Worm (Caenorhabditis elegans) whole organism, L3 larva: ENCODE measurements around the gene dur-1.

Experiments used
- aly-2 ChIP-seq: fragments of 150-350 bp; optimal IDR thresholded peaks from 2 replicates; lab custom pipeline; 2014; ENCODE audit warnings: missing biosample characterization, missing genetic modification characterization
- ama-1 ChIP-seq: fragments of 150-350 bp; optimal IDR thresholded peaks from 2 replicates; lab custom pipeline; 2018
- ceh-16 ChIP-seq: sonication (generic microtip); optimal IDR thresholded peaks from 2 replicates; lab custom pipeline; 2017; ENCODE audit warnings: missing biosample characterization, missing genetic modification characterization
- ceh-28 ChIP-seq: fragments of 150-350 bp; optimal IDR thresholded peaks from 2 replicates; lab custom pipeline; 2014; ENCODE audit warnings: missing biosample characterization, missing genetic modification reagents, missing genetic modification characterization
- ceh-82 ChIP-seq: fragments of 150-350 bp; optimal IDR thresholded peaks from 2 replicates; lab custom pipeline; 2014; ENCODE audit warnings: missing biosample characterization, missing genetic modification characterization
- ceh-9 ChIP-seq: sonication (generic microtip); optimal IDR thresholded peaks from 2 replicates; lab custom pipeline; 2018; ENCODE audit warnings: missing biosample characterization, missing genetic modification characterization
- egl-5 ChIP-seq: fragments of 150-350 bp; optimal IDR thresholded peaks from 2 replicates; lab custom pipeline; 2017; ENCODE audit warnings: missing biosample characterization, missing genetic modification reagents, missing genetic modification characterization, inconsistent platforms
- elt-1 ChIP-seq: fragments of 150-350 bp; optimal IDR thresholded peaks from 2 replicates; lab custom pipeline; 2014; ENCODE audit warnings: missing biosample characterization, missing genetic modification characterization
- elt-2 ChIP-seq: sonication (generic microtip); optimal IDR thresholded peaks from 2 replicates; lab custom pipeline; 2016; ENCODE audit warnings: missing genetic modification reagents, mild to moderate bottlenecking, missing genetic modification characterization, missing compliant biosample characterization
- eor-1 ChIP-seq, 2 experiments: fragments of 150-350 bp; optimal IDR thresholded peaks; 2 replicates each; lab custom pipeline; 2014 to 2018; ENCODE audit warnings: missing biosample characterization in 2 of 2, missing genetic modification characterization in 2 of 2
- fkh-10 ChIP-seq: sonication (generic microtip); optimal IDR thresholded peaks from 2 replicates; lab custom pipeline; 2017; ENCODE audit warnings: missing biosample characterization, missing genetic modification reagents, missing genetic modification characterization
- fkh-2 ChIP-seq: fragments of 150-350 bp; optimal IDR thresholded peaks from 2 replicates; lab custom pipeline; 2014; ENCODE audit warnings: missing biosample characterization, missing genetic modification reagents, missing genetic modification characterization
- hmg-11 ChIP-seq: sonication (generic microtip); optimal IDR thresholded peaks from 2 replicates; lab custom pipeline; 2016; ENCODE audit warnings: missing genetic modification characterization, missing compliant biosample characterization
- jun-1 ChIP-seq: fragments of 150-350 bp; optimal IDR thresholded peaks from 2 replicates; lab custom pipeline; 2014; ENCODE audit warnings: missing biosample characterization, missing genetic modification reagents, missing genetic modification characterization
- lin-15B ChIP-seq: fragments of 150-350 bp; optimal IDR thresholded peaks from 2 replicates; lab custom pipeline; 2014; ENCODE audit warnings: missing biosample characterization, missing genetic modification characterization
- lin-39 ChIP-seq: fragments of 150-350 bp; optimal IDR thresholded peaks from 2 replicates; lab custom pipeline; 2018; ENCODE audit warnings: missing biosample characterization, missing genetic modification reagents, missing genetic modification characterization
- lsy-12 ChIP-seq: sonication (generic microtip); optimal IDR thresholded peaks from 2 replicates; lab custom pipeline; 2016; ENCODE audit warnings: mild to moderate bottlenecking, missing genetic modification characterization, missing compliant biosample characterization
- mdl-1 ChIP-seq: fragments of 150-350 bp; optimal IDR thresholded peaks from 2 replicates; lab custom pipeline; 2014; ENCODE audit warnings: missing biosample characterization, missing genetic modification characterization
- mml-1 ChIP-seq: fragments of 150-350 bp; sonication (generic microtip); optimal IDR thresholded peaks from 3 replicates; lab custom pipeline; 2014; ENCODE audit warnings: missing biosample characterization, missing genetic modification characterization
- nfya-1 ChIP-seq: sonication (generic microtip); optimal IDR thresholded peaks from 2 replicates; lab custom pipeline; 2017; ENCODE audit warnings: missing genetic modification characterization, mild to moderate bottlenecking, missing compliant biosample characterization, antibody characterized with exemption, moderate library complexity; ENCODE audit not compliant: insufficient read depth
- nhr-11 ChIP-seq: fragments of 150-350 bp; optimal IDR thresholded peaks from 2 replicates; lab custom pipeline; 2014; ENCODE audit warnings: missing biosample characterization, missing genetic modification characterization
- nhr-23 ChIP-seq: fragments of 150-350 bp; optimal IDR thresholded peaks from 2 replicates; lab custom pipeline; 2014; ENCODE audit warnings: missing biosample characterization, missing genetic modification reagents, missing genetic modification characterization
- nhr-25 ChIP-seq: sonication (generic microtip); optimal IDR thresholded peaks from 2 replicates; lab custom pipeline; 2017; ENCODE audit warnings: missing biosample characterization, missing genetic modification characterization
- nhr-43 ChIP-seq: sonication (generic microtip); optimal IDR thresholded peaks from 2 replicates; lab custom pipeline; 2016; ENCODE audit warnings: mild to moderate bottlenecking, missing genetic modification characterization, missing compliant biosample characterization; ENCODE audit not compliant: poor library complexity, severe bottlenecking
- nhr-67 ChIP-seq: fragments of 150-350 bp; optimal IDR thresholded peaks from 2 replicates; lab custom pipeline; 2014; ENCODE audit warnings: missing biosample characterization, missing genetic modification characterization
- pha-4 ChIP-seq: fragments of 150-350 bp; optimal IDR thresholded peaks from 2 replicates; lab custom pipeline; 2014; ENCODE audit warnings: missing biosample characterization, missing genetic modification reagents, missing genetic modification characterization
- pqm-1 ChIP-seq: fragments of 150-350 bp; optimal IDR thresholded peaks from 2 replicates; lab custom pipeline; 2017; ENCODE audit warnings: missing biosample characterization, missing genetic modification characterization, inconsistent platforms
- sea-2 ChIP-seq: fragments of 150-350 bp; sonication (generic microtip); optimal IDR thresholded peaks from 4 replicates; lab custom pipeline; 2014; ENCODE audit warnings: missing biosample characterization, missing genetic modification reagents, missing genetic modification characterization
- skn-1 ChIP-seq: fragments of 150-350 bp; optimal IDR thresholded peaks from 2 replicates; lab custom pipeline; 2014; ENCODE audit warnings: missing biosample characterization, missing genetic modification characterization
- snpc-4 ChIP-seq: fragments of 150-350 bp; optimal IDR thresholded peaks from 2 replicates; lab custom pipeline; 2014; ENCODE audit warnings: missing biosample characterization, missing genetic modification characterization
- tbx-2 ChIP-seq: sonication (generic microtip); optimal IDR thresholded peaks from 2 replicates; lab custom pipeline; 2016; ENCODE audit warnings: mild to moderate bottlenecking, missing genetic modification characterization, missing compliant biosample characterization
- unc-62 ChIP-seq: fragments of 150-350 bp; sonication (generic microtip); optimal IDR thresholded peaks from 4 replicates; lab custom pipeline; 2014; ENCODE audit warnings: missing biosample characterization, missing genetic modification reagents, missing genetic modification characterization
- ztf-4 ChIP-seq: fragments of 150-350 bp; optimal IDR thresholded peaks from 2 replicates; lab custom pipeline; 2014; ENCODE audit warnings: missing biosample characterization, missing genetic modification characterization

dur-1 gene

DNA sequence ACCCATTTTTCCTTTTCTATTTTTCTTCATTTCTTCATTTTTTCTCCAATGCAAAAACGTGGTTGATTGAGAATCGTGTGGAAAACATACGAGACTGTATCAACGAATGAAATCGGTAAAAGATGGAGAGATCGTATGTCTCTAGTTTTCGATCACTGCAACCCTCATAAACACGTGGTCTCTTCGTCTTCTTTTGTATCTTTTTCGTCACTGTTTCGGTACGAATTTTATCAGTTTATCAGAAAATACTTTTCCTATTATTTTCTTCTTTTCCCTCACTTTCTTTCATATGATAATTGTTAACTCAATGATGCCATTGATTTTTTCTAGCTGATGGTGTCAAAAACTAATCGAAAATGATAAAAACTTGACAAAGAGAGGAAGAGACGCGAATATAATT is 52.4 kb downstream of the dur-1 start (continued):
- TF ChIP-seq ama-1 (lab: Kevin White, UChicago), result no peak
- no peak for TF ChIP-seq hmg-11 (tag; lab: Kevin White, UChicago)
- no peak for TF ChIP-seq ceh-9 (tag; lab: Kevin White, UChicago)
- no peak for TF ChIP-seq nhr-67 (tag; lab: Kevin White, UChicago)
- no peak for TF ChIP-seq eor-1 (tag; optimal IDR thresholded peaks at IDR 0.05; lab: Kevin White, UChicago)
- no peak for TF ChIP-seq ceh-82 (tag; lab: Kevin White, UChicago)
- peak; percentile 70 for TF ChIP-seq jun-1 (tag; lab: Kevin White, UChicago)
- TF ChIP-seq lsy-12, result no peak
- no peak for TF ChIP-seq mdl-1 (tag; lab: Kevin White, UChicago)
- no peak for TF ChIP-seq lin-39
- TF ChIP-seq skn-1 (tag; lab: Kevin White, UChicago), result no peak
- no peak for TF ChIP-seq aly-2 (tag; lab: Kevin White, UChicago)
- peak; percentile 47 for TF ChIP-seq nhr-25 (tag; lab: Kevin White, UChicago)
- no peak for TF ChIP-seq sea-2
- peak; percentile 87 for TF ChIP-seq nhr-43

DNA sequence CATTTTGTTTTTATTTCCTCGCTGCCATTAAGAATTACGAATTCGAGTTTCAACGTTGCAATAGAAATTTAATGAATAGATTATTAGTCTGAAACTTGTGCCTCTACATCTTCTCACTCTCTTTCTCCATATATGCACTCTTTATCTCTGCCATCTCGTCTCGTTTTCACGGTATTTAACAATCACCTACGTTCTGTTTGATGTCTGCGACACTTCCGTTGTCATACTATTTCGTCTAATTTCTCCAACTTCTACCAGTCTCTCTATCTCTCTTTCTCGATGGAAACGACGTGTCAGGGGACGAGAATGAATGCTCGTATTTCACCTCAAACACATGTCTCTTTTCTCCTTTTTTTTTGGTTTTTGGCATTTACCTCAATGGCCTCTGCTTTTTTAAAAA is 54.2 kb downstream of the dur-1 start:
- TF ChIP-seq hmg-11 (tag; lab: Kevin White, UChicago) (peak; percentile 44), mml-1 (tag; lab: Kevin White, UChicago) (no peak), lin-39 (no peak), unc-62 (GFP tag; lab: Kevin White, UChicago) (no peak), pqm-1 (tag; lab: Kevin White, UChicago) (peak; percentile 59), elt-2 (tag; lab: Kevin White, UChicago) (peak; percentile 53), nfya-1 (tag; lab: Kevin White, UChicago) (peak; percentile 67), ztf-4 (tag; lab: Kevin White, UChicago) (peak; percentile 9), nhr-25 (tag; lab: Kevin White, UChicago) (peak; percentile 58), nhr-11 (tag; lab: Kevin White, UChicago) (no peak), snpc-4 (tag; lab: Kevin White, UChicago) (peak; percentile 48), ceh-82 (tag; lab: Kevin White, UChicago) (no peak), nhr-23 (peak; percentile 44), lin-15B (tag; lab: Kevin White, UChicago) (peak; percentile 15), pha-4 (tag; lab: Kevin White, UChicago) (peak; percentile 67), elt-1 (tag; lab: Kevin White, UChicago) (peak; percentile 48)

DNA sequence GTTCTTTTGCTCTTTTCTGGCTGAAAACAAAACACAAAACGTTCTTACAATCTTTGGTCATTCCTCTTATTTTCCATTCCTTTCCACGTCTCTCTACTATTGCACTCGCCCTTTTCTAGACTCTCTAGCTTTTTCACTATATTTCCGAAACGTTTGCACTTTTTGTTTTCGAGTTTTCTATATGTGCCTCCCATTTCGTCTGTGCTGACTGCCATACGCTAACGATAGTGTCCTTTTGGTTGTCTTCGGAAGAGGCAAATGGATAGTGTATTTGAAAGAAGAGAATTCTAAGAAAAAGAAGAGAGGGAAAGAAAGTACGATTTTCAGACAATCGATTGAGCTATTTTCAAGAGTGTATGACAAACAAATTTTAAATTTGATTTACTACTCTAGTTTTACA is 55.2 kb downstream of the dur-1 start:
- TF ChIP-seq unc-62 (GFP tag; lab: Kevin White, UChicago) (no peak), elt-2 (tag; lab: Kevin White, UChicago) (peak; percentile 60), lin-39 (peak; percentile 1), fkh-10 (GFP tag; lab: Kevin White, UChicago) (no peak), ceh-82 (tag; lab: Kevin White, UChicago) (no peak), ceh-28 (tag; lab: Kevin White, UChicago) (peak; percentile 26), pha-4 (tag; lab: Kevin White, UChicago) (peak; percentile 66), skn-1 (tag; lab: Kevin White, UChicago) (peak; percentile 2), tbx-2 (no peak), lin-15B (tag; lab: Kevin White, UChicago) (peak; percentile 18), eor-1 (tag; optimal IDR thresholded peaks at IDR 0.05; lab: Kevin White, UChicago) (no peak), pqm-1 (tag; lab: Kevin White, UChicago) (peak; percentile 77), egl-5 (tag; lab: Kevin White, UChicago) (no peak), nfya-1 (tag; lab: Kevin White, UChicago) (peak; percentile 57), hmg-11 (tag; lab: Kevin White, UChicago) (peak; percentile 29), nhr-25 (tag; lab: Kevin White, UChicago) (no peak)

DNA sequence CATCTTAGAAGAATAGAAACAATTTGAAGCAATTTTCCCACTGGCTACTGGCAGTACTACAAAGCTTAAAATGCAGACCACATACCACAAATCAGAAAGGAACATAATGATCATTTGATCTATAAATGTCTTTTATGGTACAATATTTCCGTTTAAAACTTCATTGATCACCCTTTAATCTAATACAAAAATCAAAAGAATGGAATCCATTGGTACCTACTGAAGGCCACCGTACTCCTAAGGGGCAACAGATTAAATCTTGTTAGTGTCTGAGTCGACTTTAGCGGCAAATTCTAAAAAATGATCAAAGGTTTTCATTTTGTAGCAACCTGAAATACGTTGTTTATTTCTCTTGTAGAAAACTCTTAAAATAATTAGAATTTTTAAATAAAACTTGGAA is 55.8 kb downstream of the dur-1 start:
- TF ChIP-seq ztf-4 (tag; lab: Kevin White, UChicago), result no peak
- TF ChIP-seq ceh-16 (tag; lab: Kevin White, UChicago), result no peak
- no peak for TF ChIP-seq lsy-12
- TF ChIP-seq nhr-25 (tag; lab: Kevin White, UChicago), result peak; percentile 3
- peak; percentile 70 for TF ChIP-seq elt-1 (tag; lab: Kevin White, UChicago)
- TF ChIP-seq fkh-2 (tag; lab: Kevin White, UChicago), result no peak
- TF ChIP-seq unc-62 (GFP tag; lab: Kevin White, UChicago), result no peak
- TF ChIP-seq, all 47 proteins: peak for 2
